Fruit fly (Drosophila melanogaster): ENCODE measurements around the gene Dora.

dm6 chrX:18925685-18926371 lies 62.1 kb downstream of the Dora start:
- TF ChIP-seq CG8478 (optimal IDR thresholded peaks at IDR 0.05): no peak
- TF ChIP-seq CTCF (optimal IDR thresholded peaks at IDR 0.05): no peak

Data from S2 (cell line).